Fruit fly (Drosophila melanogaster) whole organism, pupa: Measurements from ENCODE around the gene Obp99c.

Experiments
- CG15710 ChIP-seq: fragments of 200-800 bp; sonication (Bioruptor generic); optimal IDR thresholded peaks from 2 replicates; lab custom pipeline; 2018; ENCODE audit warnings: missing biosample characterization, mild to moderate bottlenecking, missing genetic modification characterization, moderate library complexity
- CG32121 ChIP-seq: fragments of 200-800 bp; sonication (Bioruptor generic); IDR thresholded peaks from 2 replicates; pipeline ENCODE4 v1.3.6; 2022; ENCODE audit warnings: missing biosample characterization, missing genetic modification characterization
- CG34367 ChIP-seq: fragments of 200-800 bp; sonication (Bioruptor generic); optimal IDR thresholded peaks from 2 replicates; lab custom pipeline; 2018; ENCODE audit warnings: missing biosample characterization, mild to moderate bottlenecking, missing genetic modification characterization
- CG4496 ChIP-seq: fragments of 200-800 bp; sonication (Bioruptor generic); IDR thresholded peaks from 3 replicates; pipeline ENCODE4 v1.3.6; 2022; ENCODE audit warnings: missing biosample characterization, missing genetic modification characterization
- D1 ChIP-seq: fragments of 200-800 bp; sonication (Bioruptor generic); optimal IDR thresholded peaks from 2 replicates; lab custom pipeline; 2018; ENCODE audit warnings: missing biosample characterization, mild to moderate bottlenecking, missing genetic modification characterization, moderate library complexity
- EcR ChIP-seq: fragments of 200-800 bp; sonication (Bioruptor generic); optimal IDR thresholded peaks from 3 replicates; lab custom pipeline; 2019; ENCODE audit warnings: missing biosample characterization, missing genetic modification characterization, mild to moderate bottlenecking, moderate library complexity, missing genetic modification reagents
- Ets98B ChIP-seq: fragments of 200-800 bp; sonication (Bioruptor generic); IDR thresholded peaks from 2 replicates; pipeline ENCODE4 v1.3.6; 2022; ENCODE audit warnings: missing biosample characterization, missing genetic modification characterization
- Pif1B ChIP-seq: fragments of 200-800 bp; sonication (Bioruptor generic); optimal IDR thresholded peaks from 3 replicates; lab custom pipeline; 2016; ENCODE audit warnings: missing biosample characterization, missing genetic modification characterization

DNA sequence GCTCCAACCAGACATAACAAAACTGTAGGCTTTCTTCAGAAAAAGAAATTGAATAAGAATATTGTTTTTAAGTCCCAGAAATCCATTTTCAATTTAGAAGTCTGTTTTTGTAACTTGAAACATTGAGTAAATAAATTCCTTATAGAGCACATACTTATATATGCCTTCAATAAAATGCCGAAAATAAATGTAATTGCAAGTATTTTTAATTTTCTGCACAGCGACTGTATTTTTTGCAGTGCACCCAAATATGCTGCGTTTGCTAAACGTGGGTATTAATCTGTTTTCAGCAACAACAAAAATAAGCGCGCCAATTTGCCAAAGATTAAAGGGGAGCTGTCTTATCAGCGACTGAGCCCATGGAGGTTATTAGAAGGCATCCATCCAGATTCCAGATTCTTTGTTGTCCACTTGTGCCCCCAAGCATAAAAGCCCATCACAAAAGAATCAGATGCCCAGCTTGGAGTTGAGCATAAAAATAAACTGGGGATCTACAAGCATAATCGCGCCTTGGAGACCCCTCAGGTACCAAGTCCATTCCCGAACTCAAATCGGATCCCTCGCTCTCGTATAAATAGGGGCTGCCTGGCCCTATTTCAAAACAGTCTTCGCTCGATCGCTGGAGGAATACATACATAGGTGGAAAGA is 17.9 kb downstream of the Obp99c start, which contains the start of gene Obp99a:
- TF ChIP-seq CG32121 (GFP tag; lab: Robert Waterston, UW): no peak
- no peak for TF ChIP-seq Ets98B (GFP tag; lab: Robert Waterston, UW)
- no peak for TF ChIP-seq EcR
- TF ChIP-seq Pif1B (GFP tag; lab: Kevin White, UChicago): no peak
- no peak for TF ChIP-seq CG15710 (tag; lab: Kevin White, UChicago)
- TF ChIP-seq CG34367 (tag; lab: Kevin White, UChicago): no peak
- no peak for TF ChIP-seq D1 (tag; lab: Kevin White, UChicago)
- no peak for TF ChIP-seq CG4496 (GFP tag; lab: Robert Waterston, UW)
